Fruit fly (Drosophila melanogaster): ENCODE data around the gene gish.

gish gene

dm6 chr3R:16285612-16286188, 13.4 kb downstream of the gish start:
- TF ChIP-seq CG17801 (GFP tag; optimal IDR thresholded peaks at IDR 0.05; ENCODE audit: partially characterized antibody) = no peak

dm6 chr3R:16287171-16287570, 14.9 kb downstream of the gish start:
- no peak for TF ChIP-seq CG17801 (GFP tag; optimal IDR thresholded peaks at IDR 0.05; ENCODE audit: partially characterized antibody)

dm6 chr3R:16287850-16288249, 15.6 kb downstream of the gish start:
- TF ChIP-seq CG17801 (GFP tag; optimal IDR thresholded peaks at IDR 0.05; ENCODE audit: partially characterized antibody) = no peak

dm6 chr3R:16288714-16289291, 16.6 kb downstream of the gish start:
- no peak for TF ChIP-seq CG17801 (GFP tag; optimal IDR thresholded peaks at IDR 0.05; ENCODE audit: partially characterized antibody)

dm6 chr3R:16290242-16290824, 18.1 kb downstream of the gish start:
- TF ChIP-seq CG17801 (GFP tag; optimal IDR thresholded peaks at IDR 0.05; ENCODE audit: partially characterized antibody) = no peak

- TF ChIP-seq CG17801 (GFP tag; optimal IDR thresholded peaks at IDR 0.05; ENCODE audit: partially characterized antibody) = no peak
These were observed 23.4 kb downstream of the gish start for dm6 chr3R:16295513-16296123.

- TF ChIP-seq CG17801 (GFP tag; optimal IDR thresholded peaks at IDR 0.05; ENCODE audit: partially characterized antibody) = peak; percentile 36
These were observed 33.1 kb downstream of the gish start, which contains the start of gene Zip89B for dm6 chr3R:16305185-16305989. Gene Zip89B, plus strand, starts transcription at chr3R:16305758.

dm6 chr3R:16308057-16308456, 35.8 kb downstream of the gish start:
- TF ChIP-seq CG17801 (GFP tag; optimal IDR thresholded peaks at IDR 0.05; ENCODE audit: partially characterized antibody) = no peak

dm6 chr3R:16309302-16310080, 37.2 kb downstream of the gish start:
- no peak for TF ChIP-seq CG17801 (GFP tag; optimal IDR thresholded peaks at IDR 0.05; ENCODE audit: partially characterized antibody)

dm6 chr3R:16310081-16310493, 37.8 kb downstream of the gish start:
- TF ChIP-seq CG17801 (GFP tag; optimal IDR thresholded peaks at IDR 0.05; ENCODE audit: partially characterized antibody) = no peak

dm6 chr3R:16316747-16317146, 44.5 kb downstream of the gish start:
- no peak for TF ChIP-seq CG17801 (GFP tag; optimal IDR thresholded peaks at IDR 0.05; ENCODE audit: partially characterized antibody)

- no peak for TF ChIP-seq CG17801 (GFP tag; optimal IDR thresholded peaks at IDR 0.05; ENCODE audit: partially characterized antibody)
These were observed 49.3 kb downstream of the gish start, which contains the start of gene CG44044 for dm6 chr3R:16321538-16321937. Gene CG44044, plus strand, starts transcription at chr3R:16321838.

dm6 chr3R:16323093-16323492, 50.8 kb downstream of the gish start, which contains the start of gene CG6901:
Gene CG6901, plus strand, starts transcription at chr3R:16323415.
- no peak for TF ChIP-seq CG17801 (GFP tag; optimal IDR thresholded peaks at IDR 0.05; ENCODE audit: partially characterized antibody)

- no peak for TF ChIP-seq CG17801 (GFP tag; optimal IDR thresholded peaks at IDR 0.05; ENCODE audit: partially characterized antibody)
These were observed 52.9 kb downstream of the gish start, which contains the start of gene CG17929 for dm6 chr3R:16325192-16325591. Gene CG17929, plus strand, starts transcription at chr3R:16325492.

Data from ovary, adult (tissue).